Fruit fly (Drosophila melanogaster) whole organism, embryonic: ENCODE data around the gene CG1532.
A peak's percentile ranks its signal among the peaks of the same experiment; 100 is the strongest.

Experiments
- CG1024 ChIP-seq: fragments of 200-800 bp; sonication (Bioruptor generic); IDR thresholded peaks from 2 replicates; pipeline ENCODE4 v1.3.6; 2022; ENCODE audit warnings: missing biosample characterization, missing genetic modification characterization
- CG17802 ChIP-seq: fragments of 200-800 bp; sonication (Bioruptor generic); optimal IDR thresholded peaks from 2 replicates; lab custom pipeline; 2018; ENCODE audit warnings: missing biosample characterization, mild to moderate bottlenecking, missing genetic modification characterization, moderate library complexity
- CG2202 ChIP-seq: fragments of 200-800 bp; sonication (Bioruptor generic); optimal IDR thresholded peaks from 2 replicates; lab custom pipeline; 2018; ENCODE audit warnings: missing biosample characterization, mild to moderate bottlenecking, missing genetic modification characterization
- Doc3 ChIP-seq: fragments of 200-800 bp; sonication (Bioruptor generic); IDR thresholded peaks from 3 replicates; pipeline ENCODE4 v1.3.6; 2022; ENCODE audit warnings: missing biosample characterization, missing genetic modification characterization; ENCODE audit not compliant: partially characterized antibody
- HLH3B ChIP-seq: fragments of 200-800 bp; sonication (Bioruptor generic); IDR thresholded peaks from 2 replicates; pipeline ENCODE4 v1.3.6; 2022; ENCODE audit warnings: missing biosample characterization, missing genetic modification characterization
- Hr39 ChIP-seq: fragments of >200 bp; optimal IDR thresholded peaks from 2 replicates; lab custom pipeline; 2017
- en ChIP-seq: fragments of 200-800 bp; sonication (Bioruptor generic); optimal IDR thresholded peaks from 2 replicates; lab custom pipeline; 2016; ENCODE audit warnings: missing biosample characterization, missing genetic modification characterization
- pb ChIP-seq: fragments of 200-800 bp; sonication (Bioruptor generic); optimal IDR thresholded peaks from 3 replicates; lab custom pipeline; 2016; ENCODE audit warnings: missing biosample characterization, missing genetic modification characterization
- scrt ChIP-seq: fragments of 200-800 bp; sonication (Bioruptor generic); optimal IDR thresholded peaks from 2 replicates; lab custom pipeline; 2018; ENCODE audit warnings: missing biosample characterization, mild to moderate bottlenecking, missing genetic modification characterization, moderate library complexity

dm6 chrX:21042638-21043513 is 14.7 kb upstream of the CG1532 start:
- TF ChIP-seq scrt (GFP tag; lab: Kevin White, UChicago) (peak; percentile 82), CG2202 (tag; lab: Kevin White, UChicago) (peak; percentile 72), en (no peak), Hr39 (lab: Kevin White, UChicago) (no peak), Doc3 (GFP tag; lab: Robert Waterston, UW) (no peak), CG17802 (peak; percentile 54), HLH3B (peak; percentile 94), pb (GFP tag; lab: Kevin White, UChicago) (no peak), CG1024 (GFP tag; lab: Robert Waterston, UW) (peak; percentile 69)
